Fruit fly (Drosophila melanogaster): ENCODE results near the gene CG6769.

CG6769 gene

dm6 chrX:17844623-17845022 is 16.2 kb upstream of the CG6769 start, which contains the start of the genes CG8142 and Ucp4A (continued):
- TF ChIP-seq CG7963 (GFP tag; IDR thresholded peaks at IDR 0.05; ENCODE audit: partially characterized antibody) (no peak), CG5180 (GFP tag; optimal IDR thresholded peaks at IDR 0.05) (peak; percentile 62), Ptx1 (GFP tag; IDR thresholded peaks at IDR 0.05) (peak; percentile 98), fd96Cb (tag; optimal IDR thresholded peaks at IDR 0.05) (peak; percentile 93), CG14710 (tag; optimal IDR thresholded peaks at IDR 0.05) (peak; percentile 94), Side (GFP tag; optimal IDR thresholded peaks at IDR 0.05) (peak; percentile 36), Dll (GFP tag; IDR thresholded peaks at IDR 0.05; ENCODE audit: partially characterized antibody) (0 out of 4 replicates have a peak, but pooled peaks have one; percentile 40), usp (GFP tag; optimal IDR thresholded peaks at IDR 0.05) (no peak), CG11560 (tag; IDR thresholded peaks at IDR 0.05) (peak; percentile 85), CG12104 (GFP tag; optimal IDR thresholded peaks at IDR 0.05) (peak; percentile 87), CG34376 (GFP tag; optimal IDR thresholded peaks at IDR 0.05) (peak; percentile 75), caup (GFP tag; optimal IDR thresholded peaks at IDR 0.05; ENCODE audit: severe bottlenecking) (peak; percentile 89), mirr (GFP tag; optimal IDR thresholded peaks at IDR 0.05) (peak; percentile 52), CG3281 (GFP tag; optimal IDR thresholded peaks at IDR 0.05) (peak; percentile 90), CG10209 (GFP tag; optimal IDR thresholded peaks at IDR 0.05) (peak; percentile 93), Usf (GFP tag; optimal IDR thresholded peaks at IDR 0.05) (peak; percentile 83), br (optimal IDR thresholded peaks at IDR 0.05) (no peak), CG12659 (GFP tag; optimal IDR thresholded peaks at IDR 0.05) (peak; percentile 89), CG42726 (GFP tag; IDR thresholded peaks at IDR 0.05; ENCODE audit: partially characterized antibody) (no peak), CG11398 (GFP tag; optimal IDR thresholded peaks at IDR 0.05) (no peak), sim (GFP tag; IDR thresholded peaks at IDR 0.05) (peak; percentile 91), Xbp1 (GFP tag; optimal IDR thresholded peaks at IDR 0.05) (peak; percentile 94), tin (GFP tag; optimal IDR thresholded peaks at IDR 0.05) (peak; percentile 93), jing (GFP tag; optimal IDR thresholded peaks at IDR 0.05) (no peak), Dp (GFP tag; optimal IDR thresholded peaks at IDR 0.05) (peak; percentile 71), Sry-β (GFP tag; optimal IDR thresholded peaks at IDR 0.05) (no peak), dpn (GFP tag; optimal IDR thresholded peaks at IDR 0.05) (peak; percentile 73 to 90), CG3065 (GFP tag; optimal IDR thresholded peaks at IDR 0.05) (peak; percentile 81), tgo (GFP tag; IDR thresholded peaks at IDR 0.05) (peak; percentile 98), nerfin-1 (tag; optimal IDR thresholded peaks at IDR 0.05) (peak; percentile 88), C15 (GFP tag; IDR thresholded peaks at IDR 0.05) (peak; percentile 89), chn (GFP tag; optimal IDR thresholded peaks at IDR 0.05) (peak; percentile 73), az2 (GFP tag; optimal IDR thresholded peaks at IDR 0.05) (peak; percentile 90), ttk (GFP tag; IDR thresholded peaks at IDR 0.05) (peak; percentile 97), CG8290 (GFP tag; optimal IDR thresholded peaks at IDR 0.05) (peak; percentile 69), CG8290 (tag; optimal IDR thresholded peaks at IDR 0.05) (peak in 1 of 2 experiments; percentile 5), CG11093 (GFP tag; IDR thresholded peaks at IDR 0.05) (peak; percentile 96), nom (GFP tag; optimal IDR thresholded peaks at IDR 0.05) (peak; percentile 83), zen (tag; optimal IDR thresholded peaks at IDR 0.05) (peak; percentile 91), Chrac-16 (GFP tag; optimal IDR thresholded peaks at IDR 0.05) (peak; percentile 92), crc (GFP tag; optimal IDR thresholded peaks at IDR 0.05) (no peak), CG2199 (GFP tag; IDR thresholded peaks at IDR 0.05) (peak; percentile 79; the same call in 1 of the 3 replicates), CG7556 (GFP tag; optimal IDR thresholded peaks at IDR 0.05) (peak; percentile 87), CG2120 (GFP tag; optimal IDR thresholded peaks at IDR 0.05) (peak; percentile 85), Ada2b (GFP tag; IDR thresholded peaks at IDR 0.05) (peak; percentile 93), H15 (GFP tag; IDR thresholded peaks at IDR 0.05) (peak; percentile 95), CG11085 (GFP tag; IDR thresholded peaks at IDR 0.05) (peak; percentile 96), ken (GFP tag; IDR thresholded peaks at IDR 0.05) (peak; percentile 93), Atf3 (GFP tag; optimal IDR thresholded peaks at IDR 0.05) (peak; percentile 22), CG15479 (GFP tag; optimal IDR thresholded peaks at IDR 0.05) (no peak), CG17802 (tag; optimal IDR thresholded peaks at IDR 0.05) (peak; percentile 61)

Data from whole organism, embryonic.